Fruit fly (Drosophila melanogaster) whole organism, prepupa: ENCODE measurements around the gene CG3473.

Experiments used
- Blimp-1 ChIP-seq: fragments of 200-800 bp; sonication (Bioruptor generic); optimal IDR thresholded peaks from 3 replicates; lab custom pipeline; 2017; ENCODE audit warnings: missing biosample characterization, missing genetic modification characterization, mild to moderate bottlenecking, moderate library complexity, missing genetic modification reagents
- CG10631 ChIP-seq: fragments of 200-800 bp; sonication (Bioruptor generic); optimal IDR thresholded peaks from 2 replicates; lab custom pipeline; 2016; ENCODE audit warnings: missing biosample characterization, missing genetic modification characterization
- CG10669 ChIP-seq: fragments of 200-800 bp; sonication (Bioruptor generic); optimal IDR thresholded peaks from 3 replicates; lab custom pipeline; 2018; ENCODE audit warnings: missing biosample characterization, mild to moderate bottlenecking, missing genetic modification characterization, moderate library complexity
- CG11294 ChIP-seq: fragments of 200-800 bp; sonication (Bioruptor generic); IDR thresholded peaks from 2 replicates; pipeline ENCODE4 v1.3.6; 2022; ENCODE audit warnings: missing biosample characterization, missing genetic modification characterization
- CG11902 ChIP-seq: fragments of 200-800 bp; sonication (Bioruptor generic); optimal IDR thresholded peaks from 3 replicates; lab custom pipeline; 2016; ENCODE audit warnings: missing biosample characterization, missing genetic modification characterization
- CG1621 ChIP-seq: fragments of 200-800 bp; sonication (Bioruptor generic); optimal IDR thresholded peaks from 3 replicates; lab custom pipeline; 2018; ENCODE audit warnings: missing biosample characterization, mild to moderate bottlenecking, missing genetic modification characterization
- CG3032 ChIP-seq: fragments of 200-800 bp; optimal IDR thresholded peaks from 2 replicates; lab custom pipeline; 2019; ENCODE audit warnings: missing biosample characterization, mild to moderate bottlenecking, missing genetic modification characterization, moderate library complexity
- CG32006 ChIP-seq: fragments of 200-800 bp; sonication (Bioruptor generic); optimal IDR thresholded peaks from 3 replicates; lab custom pipeline; 2017; ENCODE audit warnings: missing biosample characterization, mild to moderate bottlenecking, missing genetic modification characterization
- CG3919 ChIP-seq: fragments of 200-800 bp; sonication (Bioruptor generic); optimal IDR thresholded peaks from 3 replicates; lab custom pipeline; 2016; ENCODE audit warnings: missing biosample characterization, missing genetic modification characterization
- CG4318 ChIP-seq: fragments of 200-800 bp; sonication (Bioruptor generic); optimal IDR thresholded peaks from 3 replicates; lab custom pipeline; 2017; ENCODE audit warnings: missing biosample characterization, mild to moderate bottlenecking, missing genetic modification characterization
- CG6163 ChIP-seq: fragments of 200-800 bp; sonication (Bioruptor generic); IDR thresholded peaks from 3 replicates; pipeline ENCODE4 v1.3.6; 2022; ENCODE audit warnings: missing biosample characterization, missing genetic modification characterization
- CG6276 ChIP-seq: fragments of 200-800 bp; sonication (Bioruptor generic); optimal IDR thresholded peaks from 2 replicates; lab custom pipeline; 2017; ENCODE audit warnings: missing biosample characterization, mild to moderate bottlenecking, missing genetic modification characterization
- CG6792 ChIP-seq: fragments of 200-800 bp; sonication (Bioruptor generic); optimal IDR thresholded peaks from 3 replicates; lab custom pipeline; 2016; ENCODE audit warnings: missing biosample characterization, missing genetic modification characterization
- CG6808 ChIP-seq: fragments of 200-800 bp; sonication (Bioruptor generic); optimal IDR thresholded peaks from 3 replicates; lab custom pipeline; 2017; ENCODE audit warnings: missing biosample characterization, missing genetic modification characterization, mild to moderate bottlenecking, moderate library complexity, missing genetic modification reagents
- CG6854 ChIP-seq: fragments of 200-800 bp; sonication (Bioruptor generic); optimal IDR thresholded peaks from 2 replicates; lab custom pipeline; 2017; ENCODE audit warnings: missing biosample characterization, mild to moderate bottlenecking, missing genetic modification characterization
- CG7368 ChIP-seq: fragments of 200-800 bp; sonication (Bioruptor generic); optimal IDR thresholded peaks from 3 replicates; lab custom pipeline; 2016; ENCODE audit warnings: missing biosample characterization, missing genetic modification characterization
- CG8119 ChIP-seq: fragments of 200-800 bp; sonication (Bioruptor generic); IDR thresholded peaks from 3 replicates; pipeline ENCODE4 v1.3.6; 2022; ENCODE audit warnings: missing biosample characterization, missing genetic modification characterization
- CG8319 ChIP-seq: fragments of 200-800 bp; sonication (Bioruptor generic); optimal IDR thresholded peaks from 3 replicates; lab custom pipeline; 2016; ENCODE audit warnings: missing biosample characterization, missing genetic modification characterization
- CG8632 ChIP-seq: fragments of 200-800 bp; sonication (Bioruptor generic); optimal IDR thresholded peaks from 3 replicates; lab custom pipeline; 2016; ENCODE audit warnings: missing biosample characterization, missing genetic modification characterization
- CG9139 ChIP-seq: fragments of 200-800 bp; sonication (Bioruptor generic); optimal IDR thresholded peaks from 3 replicates; lab custom pipeline; 2017; ENCODE audit warnings: missing biosample characterization, mild to moderate bottlenecking, missing genetic modification characterization
- Eip75B ChIP-seq: fragments of 200-800 bp; sonication (Bioruptor generic); optimal IDR thresholded peaks from 3 replicates; lab custom pipeline; 2016; ENCODE audit warnings: missing biosample characterization, missing genetic modification characterization
- Eip78C ChIP-seq: fragments of 200-800 bp; sonication (Bioruptor generic); peaks from one replicate; lab custom pipeline; 2016; ENCODE audit warnings: missing biosample characterization, missing genetic modification characterization
- Ets21C ChIP-seq: fragments of 200-800 bp; sonication (Bioruptor generic); optimal IDR thresholded peaks from 3 replicates; lab custom pipeline; 2016; ENCODE audit warnings: missing biosample characterization, missing genetic modification characterization
- Ets96B ChIP-seq: fragments of 200-800 bp; optimal IDR thresholded peaks from 2 replicates; lab custom pipeline; 2019; ENCODE audit warnings: missing biosample characterization, mild to moderate bottlenecking, missing genetic modification characterization, moderate library complexity
- Gug ChIP-seq: fragments of 200-800 bp; sonication (Bioruptor generic); IDR thresholded peaks from 2 replicates; pipeline ENCODE4 v1.3.6; 2022; ENCODE audit warnings: missing biosample characterization, missing genetic modification characterization
- Hr38 ChIP-seq: sonication (Bioruptor generic); optimal IDR thresholded peaks from 2 replicates; lab custom pipeline; 2016; ENCODE audit warnings: missing biosample characterization, missing genetic modification characterization
- Hr4 ChIP-seq: fragments of 200-800 bp; sonication (Bioruptor generic); optimal IDR thresholded peaks from 3 replicates; lab custom pipeline; 2016; ENCODE audit warnings: missing biosample characterization, missing genetic modification characterization
- Lpt ChIP-seq: fragments of 200-800 bp; sonication (Bioruptor generic); optimal IDR thresholded peaks from 3 replicates; lab custom pipeline; 2016; ENCODE audit warnings: missing biosample characterization, missing genetic modification characterization
- Met ChIP-seq: fragments of 200-800 bp; sonication (Bioruptor generic); optimal IDR thresholded peaks from 3 replicates; lab custom pipeline; 2016; ENCODE audit warnings: missing biosample characterization, missing genetic modification characterization
- OdsH ChIP-seq: fragments of 200-800 bp; sonication (Bioruptor generic); optimal IDR thresholded peaks from 3 replicates; lab custom pipeline; 2016; ENCODE audit warnings: missing biosample characterization, missing genetic modification characterization
- Sox102F ChIP-seq: fragments of 200-800 bp; sonication (Bioruptor generic); optimal IDR thresholded peaks from 2 replicates; lab custom pipeline; 2016; ENCODE audit warnings: missing biosample characterization, mild to moderate bottlenecking, missing genetic modification characterization
- Sox14 ChIP-seq: fragments of 200-800 bp; sonication (Bioruptor generic); optimal IDR thresholded peaks from 3 replicates; lab custom pipeline; 2016; ENCODE audit warnings: missing biosample characterization, missing genetic modification characterization
- Sox15 ChIP-seq: fragments of 200-800 bp; sonication (Bioruptor generic); optimal IDR thresholded peaks from 3 replicates; lab custom pipeline; 2016; ENCODE audit warnings: missing biosample characterization, missing genetic modification characterization
- achi ChIP-seq: fragments of 200-800 bp; sonication (Bioruptor generic); optimal IDR thresholded peaks from 3 replicates; lab custom pipeline; 2016; ENCODE audit warnings: missing biosample characterization, missing genetic modification characterization
- cyc ChIP-seq: fragments of 200-800 bp; sonication (Bioruptor generic); optimal IDR thresholded peaks from 3 replicates; lab custom pipeline; 2016; ENCODE audit warnings: missing biosample characterization, missing genetic modification characterization
- dac ChIP-seq: fragments of 200-800 bp; sonication (Bioruptor generic); optimal IDR thresholded peaks from 2 replicates; lab custom pipeline; 2017; ENCODE audit warnings: missing biosample characterization, mild to moderate bottlenecking, missing genetic modification characterization
- dsx ChIP-seq: fragments of 200-800 bp; optimal IDR thresholded peaks from 3 replicates; lab custom pipeline; 2019; ENCODE audit warnings: missing biosample characterization, mild to moderate bottlenecking, missing genetic modification characterization, moderate library complexity; ENCODE audit not compliant: poor library complexity, severe bottlenecking
- esn ChIP-seq: fragments of 200-800 bp; sonication (Bioruptor generic); optimal IDR thresholded peaks from 2 replicates; lab custom pipeline; 2016; ENCODE audit warnings: missing biosample characterization, mild to moderate bottlenecking, missing genetic modification characterization, moderate library complexity
- fd59A ChIP-seq: fragments of 200-800 bp; sonication (Bioruptor generic); optimal IDR thresholded peaks from 2 replicates; lab custom pipeline; 2017; ENCODE audit warnings: missing biosample characterization, mild to moderate bottlenecking, missing genetic modification characterization, missing genetic modification reagents
- fd85E ChIP-seq: fragments of 200-800 bp; sonication (Bioruptor generic); optimal IDR thresholded peaks from 3 replicates; lab custom pipeline; 2016; ENCODE audit warnings: missing biosample characterization, missing genetic modification characterization
- fkh ChIP-seq: fragments of 200-800 bp; sonication (Bioruptor generic); optimal IDR thresholded peaks from 3 replicates; lab custom pipeline; 2017; ENCODE audit warnings: missing biosample characterization, mild to moderate bottlenecking, missing genetic modification characterization, moderate library complexity
- net ChIP-seq: fragments of 200-800 bp; sonication (Bioruptor generic); optimal IDR thresholded peaks from 3 replicates; lab custom pipeline; 2016; ENCODE audit warnings: missing biosample characterization, missing genetic modification characterization
- salr ChIP-seq, 2 experiments: fragments of 200-800 bp; sonication (Bioruptor generic); optimal IDR thresholded peaks; 3 replicates each; lab custom pipeline; 2016 to 2018; ENCODE audit warnings: missing biosample characterization in 2 of 2, missing genetic modification characterization in 2 of 2, mild to moderate bottlenecking in 1 of 2
- spab ChIP-seq: fragments of 200-800 bp; sonication (Bioruptor generic); optimal IDR thresholded peaks from 2 replicates; lab custom pipeline; 2017; ENCODE audit warnings: missing biosample characterization, mild to moderate bottlenecking, missing genetic modification characterization, missing genetic modification reagents
- ss ChIP-seq, 2 experiments: fragments of 200-800 bp; sonication (Bioruptor generic); optimal IDR thresholded peaks; 2 replicates in 1 of 2; 3 replicates in 1 of 2; lab custom pipeline; 2017 to 2018; ENCODE audit warnings: mild to moderate bottlenecking in 2 of 2, missing biosample characterization in 2 of 2, missing genetic modification characterization in 2 of 2, moderate library complexity in 1 of 2
- svp ChIP-seq: fragments of 200-800 bp; sonication (Bioruptor generic); peaks from one replicate; lab custom pipeline; 2016; ENCODE audit warnings: missing biosample characterization, missing genetic modification characterization
- vri ChIP-seq: fragments of 200-800 bp; sonication (Bioruptor generic); optimal IDR thresholded peaks from 3 replicates; lab custom pipeline; 2016; ENCODE audit warnings: missing biosample characterization, mild to moderate bottlenecking, missing genetic modification characterization

The CG3473 gene

dm6 chr2L:14516360-14516759 is 47.2 kb downstream of the CG3473 start:
- TF ChIP-seq Eip78C (GFP tag; lab: Kevin White, UChicago) (peak; percentile 40), dsx (GFP tag; lab: Kevin White, UChicago) (peak; percentile 13), svp (GFP tag; lab: Kevin White, UChicago) (peak; percentile 53), Ets96B (tag; lab: Kevin White, UChicago) (peak; percentile 26), ss (GFP tag; optimal IDR thresholded peaks at IDR 0.05; lab: Kevin White, UChicago) (no peak)

DNA sequence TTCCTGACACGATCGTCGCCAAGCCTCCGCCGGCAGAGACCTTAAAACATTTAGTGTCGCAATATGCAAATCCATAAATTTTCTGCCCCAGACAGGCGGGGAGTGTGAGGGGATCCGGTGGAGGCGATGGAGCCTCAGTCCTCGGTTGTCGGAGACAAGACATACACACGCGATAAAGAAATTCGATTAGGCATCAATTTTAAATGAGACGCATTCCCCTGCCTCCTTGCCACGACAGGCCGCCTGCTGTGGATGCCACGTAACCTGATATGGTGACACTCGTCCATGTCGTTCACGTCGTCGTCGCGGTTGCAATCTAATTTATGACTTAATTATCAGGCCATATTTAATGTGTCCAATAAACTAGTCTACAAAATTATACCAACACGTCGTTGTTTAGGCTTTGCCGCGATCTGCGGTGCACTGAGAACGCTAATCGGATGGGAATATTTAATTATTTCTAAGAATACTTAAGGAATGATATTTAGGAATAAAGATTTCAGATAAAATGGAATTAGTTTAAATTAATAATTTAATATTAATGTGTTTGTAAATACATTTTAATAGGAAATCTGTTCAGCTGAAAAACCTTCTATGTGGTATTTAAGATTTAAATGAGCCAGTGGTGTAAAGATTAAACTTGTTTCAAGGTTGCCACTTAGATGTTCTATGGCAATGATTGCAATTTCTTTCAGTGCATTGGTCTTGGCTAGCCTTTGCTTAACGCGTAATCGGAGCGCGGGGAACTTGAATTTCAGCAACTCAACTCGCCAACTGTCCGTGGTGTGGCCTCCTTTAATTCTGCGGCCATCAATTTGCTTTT is 48.1 kb downstream of the CG3473 start:
- peak; percentile 88 for TF ChIP-seq CG3919 (GFP tag; lab: Kevin White, UChicago)
- TF ChIP-seq CG1621 (tag; lab: Kevin White, UChicago): peak; percentile 59
- peak; percentile 46 for TF ChIP-seq Met (GFP tag; lab: Kevin White, UChicago)
- peak; percentile 32 for TF ChIP-seq cyc (GFP tag; lab: Kevin White, UChicago)
- TF ChIP-seq salr (GFP tag; optimal IDR thresholded peaks at IDR 0.05; lab: Kevin White, UChicago): peak; percentile 68 to 79
- TF ChIP-seq CG7368 (GFP tag; lab: Kevin White, UChicago): peak; percentile 81
- TF ChIP-seq esn: peak; percentile 50
- TF ChIP-seq Sox14: no peak
- TF ChIP-seq CG6808 (GFP tag; lab: Kevin White, UChicago): peak; percentile 91
- TF ChIP-seq Sox15 (GFP tag; lab: Kevin White, UChicago): peak; percentile 63
- TF ChIP-seq achi (GFP tag; lab: Kevin White, UChicago): peak; percentile 80
- no peak for TF ChIP-seq Ets21C (GFP tag; lab: Kevin White, UChicago)
- peak; percentile 94 for TF ChIP-seq CG3032 (tag; lab: Kevin White, UChicago)
- TF ChIP-seq Lpt (GFP tag; lab: Kevin White, UChicago): peak; percentile 75
- peak; percentile 45 for TF ChIP-seq Eip75B (GFP tag; lab: Kevin White, UChicago)
- TF ChIP-seq Hr4 (GFP tag; lab: Kevin White, UChicago): peak; percentile 79
- TF ChIP-seq dac (GFP tag; lab: Kevin White, UChicago): peak; percentile 68
- peak; percentile 85 for TF ChIP-seq OdsH (GFP tag; lab: Kevin White, UChicago)
- peak; percentile 83 for TF ChIP-seq CG4318 (GFP tag; lab: Kevin White, UChicago)
- TF ChIP-seq vri: peak; percentile 68
- TF ChIP-seq CG8119 (GFP tag; lab: Robert Waterston, UW): peak; percentile 89
- TF ChIP-seq fkh (GFP tag; lab: Kevin White, UChicago): no peak
- TF ChIP-seq spab (GFP tag; lab: Kevin White, UChicago): peak; percentile 89
- no peak for TF ChIP-seq Blimp-1 (GFP tag; lab: Kevin White, UChicago)
- TF ChIP-seq ss (GFP tag; optimal IDR thresholded peaks at IDR 0.05; lab: Kevin White, UChicago): peak; percentile 67 to 90
- TF ChIP-seq Hr38 (GFP tag; lab: Kevin White, UChicago): no peak
- TF ChIP-seq net: peak; percentile 74
- TF ChIP-seq svp (GFP tag; lab: Kevin White, UChicago): peak; percentile 96
- TF ChIP-seq CG10669 (GFP tag; lab: Kevin White, UChicago): peak; percentile 92
- no peak for TF ChIP-seq CG6854 (GFP tag; lab: Kevin White, UChicago)
- peak; percentile 85 for TF ChIP-seq CG6163 (GFP tag; lab: Robert Waterston, UW)
- TF ChIP-seq CG9139: peak; percentile 70
- TF ChIP-seq Gug (GFP tag; lab: Robert Waterston, UW): peak; percentile 79
- TF ChIP-seq dsx (GFP tag; lab: Kevin White, UChicago): peak; percentile 87
- TF ChIP-seq CG8632 (GFP tag; lab: Kevin White, UChicago): peak; percentile 84
- TF ChIP-seq fd59A: peak; percentile 84
- peak; percentile 83 for TF ChIP-seq CG6276
- peak; percentile 96 for TF ChIP-seq Eip78C (GFP tag; lab: Kevin White, UChicago)
- no peak for TF ChIP-seq Sox102F (GFP tag; lab: Kevin White, UChicago)
- peak; percentile 91 for TF ChIP-seq CG32006 (GFP tag; lab: Kevin White, UChicago)
- peak; percentile 72 for TF ChIP-seq CG6792 (GFP tag; lab: Kevin White, UChicago)
- TF ChIP-seq fd85E (GFP tag; lab: Kevin White, UChicago): no peak
- TF ChIP-seq CG10631 (GFP tag; lab: Kevin White, UChicago): peak; percentile 81
- peak; percentile 77 for TF ChIP-seq CG11902 (GFP tag; lab: Kevin White, UChicago)
- peak; percentile 74 for TF ChIP-seq CG8319
- peak; percentile 76; the same call in 1 of the 2 replicates for TF ChIP-seq CG11294 (GFP tag; lab: Robert Waterston, UW)
- TF ChIP-seq Ets96B (tag; lab: Kevin White, UChicago): peak; percentile 91
